Worm (Caenorhabditis elegans): ENCODE measurements around the gene clec-65.

The clec-65 gene

ce11 chrII:12944587-12945126 lies 43.5 kb downstream of the clec-65 start (continued):
- TF ChIP-seq zfp-2 (tag; optimal IDR thresholded peaks at IDR 0.05) = peak; percentile 83
- peak; percentile 87 for TF ChIP-seq nhr-6 (tag; optimal IDR thresholded peaks at IDR 0.05)
- TF ChIP-seq Y5F2A.4 (GFP tag; optimal IDR thresholded peaks at IDR 0.05) = peak; percentile 49
- TF ChIP-seq hif-1 (tag; optimal IDR thresholded peaks at IDR 0.05) = peak; percentile 70 to 81
- peak; percentile 72 for TF ChIP-seq dpl-1 (GFP tag; optimal IDR thresholded peaks at IDR 0.05)
- TF ChIP-seq unc-130 (GFP tag; optimal IDR thresholded peaks at IDR 0.05) = peak; percentile 90
- TF ChIP-seq zag-1 (tag; optimal IDR thresholded peaks at IDR 0.05) = no peak
- peak; percentile 100 for TF ChIP-seq aha-1 (tag)

- TF ChIP-seq Y105C5A.15 (GFP tag; IDR thresholded peaks at IDR 0.05) = no peak
- TF ChIP-seq daf-12 (tag; optimal IDR thresholded peaks at IDR 0.05) = no peak
- TF ChIP-seq ces-1 (GFP tag; optimal IDR thresholded peaks at IDR 0.05) = no peak
- no peak for TF ChIP-seq dve-1 (tag; optimal IDR thresholded peaks at IDR 0.05; ENCODE audit: insufficient read depth)
- no peak for TF ChIP-seq dmd-6 (GFP tag; IDR thresholded peaks at IDR 0.05)
- TF ChIP-seq ceh-28 (tag; optimal IDR thresholded peaks at IDR 0.05) = no peak
- TF ChIP-seq Y5F2A.4 (GFP tag; optimal IDR thresholded peaks at IDR 0.05) = no peak
Observed at ce11 chrII:12948158-12948557, 47.0 kb downstream of the clec-65 start, which contains the start of gene F58G1.7. Gene F58G1.7, minus strand, starts transcription at chrII:12948258.

Measured in whole organism, L4 larva.